Fruit fly (Drosophila melanogaster) whole organism, embryonic: ENCODE data around the gene CG42671.

ENCODE experiments used
- Bdp1 ChIP-seq: fragments of 200-800 bp; sonication (Bioruptor generic); optimal IDR thresholded peaks from 3 replicates; lab custom pipeline; 2016; ENCODE audit warnings: missing biosample characterization, missing genetic modification characterization
- CG10321 ChIP-seq: fragments of 200-800 bp; sonication (Bioruptor generic); IDR thresholded peaks from 2 replicates; pipeline ENCODE4 v1.3.6; 2022; ENCODE audit warnings: missing biosample characterization, missing genetic modification characterization
- CG11695 ChIP-seq: fragments of 200-800 bp; sonication (Bioruptor generic); IDR thresholded peaks from 3 replicates; pipeline ENCODE4 v1.3.6; 2022; ENCODE audit warnings: missing biosample characterization, missing genetic modification characterization
- CG1233 ChIP-seq: fragments of 200-800 bp; sonication (Bioruptor generic); optimal IDR thresholded peaks from 4 replicates; lab custom pipeline; 2018; ENCODE audit warnings: missing biosample characterization, mild to moderate bottlenecking, missing genetic modification characterization
- CG12769 ChIP-seq: fragments of 200-800 bp; sonication (Bioruptor generic); optimal IDR thresholded peaks from 2 replicates; lab custom pipeline; 2019; ENCODE audit warnings: missing biosample characterization, mild to moderate bottlenecking, missing genetic modification characterization, moderate library complexity
- CG13287 ChIP-seq: fragments of 200-800 bp; sonication (Bioruptor generic); IDR thresholded peaks from 2 replicates; pipeline ENCODE4 v1.3.6; 2022; ENCODE audit warnings: missing biosample characterization, missing genetic modification characterization; ENCODE audit not compliant: partially characterized antibody
- CG13296 ChIP-seq: fragments of 200-800 bp; sonication (Bioruptor generic); optimal IDR thresholded peaks from 3 replicates; lab custom pipeline; 2018; ENCODE audit warnings: missing biosample characterization, mild to moderate bottlenecking, missing genetic modification characterization
- CG15011 ChIP-seq: fragments of 200-800 bp; sonication (Bioruptor generic); optimal IDR thresholded peaks from 3 replicates; lab custom pipeline; 2018; ENCODE audit warnings: missing biosample characterization, mild to moderate bottlenecking, missing genetic modification characterization
- CG1603 ChIP-seq: fragments of 200-800 bp; sonication (Bioruptor generic); optimal IDR thresholded peaks from 2 replicates; lab custom pipeline; 2019; ENCODE audit warnings: missing biosample characterization, mild to moderate bottlenecking, missing genetic modification characterization, moderate library complexity
- CG17328 ChIP-seq: fragments of 200-800 bp; sonication (Bioruptor generic); IDR thresholded peaks from 2 replicates; pipeline ENCODE4 v1.3.6; 2022; ENCODE audit warnings: missing biosample characterization, missing genetic modification characterization
- CG17802 ChIP-seq: fragments of 200-800 bp; sonication (Bioruptor generic); optimal IDR thresholded peaks from 2 replicates; lab custom pipeline; 2018; ENCODE audit warnings: missing biosample characterization, mild to moderate bottlenecking, missing genetic modification characterization, moderate library complexity
- CG17912 ChIP-seq: fragments of 200-800 bp; sonication (Bioruptor generic); optimal IDR thresholded peaks from 2 replicates; lab custom pipeline; 2018; ENCODE audit warnings: missing biosample characterization, mild to moderate bottlenecking, missing genetic modification characterization
- CG2712 ChIP-seq: fragments of 200-800 bp; optimal IDR thresholded peaks from 3 replicates; lab custom pipeline; 2019; ENCODE audit warnings: missing biosample characterization, mild to moderate bottlenecking, missing genetic modification characterization, moderate library complexity
- CG34422 ChIP-seq: fragments of 200-800 bp; sonication (Bioruptor generic); IDR thresholded peaks from 3 replicates; pipeline ENCODE4 v1.3.6; 2022; ENCODE audit warnings: missing biosample characterization, missing genetic modification characterization
- CG4360 ChIP-seq: fragments of 200-800 bp; sonication (Bioruptor generic); IDR thresholded peaks from 2 replicates; pipeline ENCODE4 v1.3.6; 2022; ENCODE audit warnings: missing biosample characterization, missing genetic modification characterization
- CG4730 ChIP-seq: fragments of 200-800 bp; sonication (Bioruptor generic); IDR thresholded peaks from 2 replicates; pipeline ENCODE4 v1.3.6; 2022; ENCODE audit warnings: missing biosample characterization, missing genetic modification characterization
- CG4854 ChIP-seq: fragments of 200-800 bp; sonication (Bioruptor generic); optimal IDR thresholded peaks from 2 replicates; lab custom pipeline; 2016; ENCODE audit warnings: missing biosample characterization, missing genetic modification characterization, inconsistent platforms
- CG6175 ChIP-seq: fragments of 200-800 bp; sonication (Bioruptor generic); IDR thresholded peaks from 3 replicates; pipeline ENCODE4 v1.3.6; 2022; ENCODE audit warnings: missing biosample characterization, missing genetic modification characterization
- CG6254 ChIP-seq: fragments of 200-800 bp; sonication (Bioruptor generic); optimal IDR thresholded peaks from 3 replicates; lab custom pipeline; 2017; ENCODE audit warnings: mild to moderate bottlenecking, missing biosample characterization, missing genetic modification reagents, missing genetic modification characterization
- CG6654 ChIP-seq: fragments of 200-800 bp; sonication (Bioruptor generic); optimal IDR thresholded peaks from 2 replicates; lab custom pipeline; 2017; ENCODE audit warnings: missing biosample characterization, mild to moderate bottlenecking, missing genetic modification characterization
- CkIIα-i1 ChIP-seq: fragments of 200-800 bp; sonication (Bioruptor generic); IDR thresholded peaks from 2 replicates; pipeline ENCODE4 v1.3.6; 2022; ENCODE audit warnings: missing biosample characterization, missing genetic modification characterization
- CrebB ChIP-seq: fragments of 200-800 bp; sonication (Bioruptor generic); optimal IDR thresholded peaks from 3 replicates; lab custom pipeline; 2018; ENCODE audit warnings: missing biosample characterization, mild to moderate bottlenecking, missing genetic modification characterization
- Deaf1 ChIP-seq: fragments of 200-800 bp; optimal IDR thresholded peaks from 3 replicates; lab custom pipeline; 2019; ENCODE audit warnings: missing biosample characterization, mild to moderate bottlenecking, missing genetic modification characterization, moderate library complexity
- Dip3 ChIP-seq: fragments of 200-800 bp; sonication (Bioruptor generic); optimal IDR thresholded peaks from 3 replicates; lab custom pipeline; 2016; ENCODE audit warnings: missing biosample characterization, missing genetic modification characterization
- E2f1 ChIP-seq: fragments of 200-800 bp; sonication (Bioruptor generic); IDR thresholded peaks from 2 replicates; pipeline ENCODE4 v1.3.6; 2022; ENCODE audit warnings: missing biosample characterization, missing genetic modification characterization
- Fer1 ChIP-seq: fragments of 200-800 bp; sonication (Bioruptor generic); optimal IDR thresholded peaks from 2 replicates; lab custom pipeline; 2017; ENCODE audit warnings: missing biosample characterization, mild to moderate bottlenecking, missing genetic modification characterization
- H2.0 ChIP-seq: fragments of 200-800 bp; sonication (Bioruptor generic); IDR thresholded peaks from 2 replicates; pipeline ENCODE4 v1.3.6; 2022; ENCODE audit warnings: missing biosample characterization, missing genetic modification characterization
- HLHmδ ChIP-seq: fragments of 200-800 bp; sonication (Bioruptor generic); optimal IDR thresholded peaks from 2 replicates; lab custom pipeline; 2018; ENCODE audit warnings: missing biosample characterization, mild to moderate bottlenecking, missing genetic modification characterization, moderate library complexity
- HmgZ ChIP-seq: fragments of 200-800 bp; sonication (Bioruptor generic); optimal IDR thresholded peaks from 2 replicates; lab custom pipeline; 2018; ENCODE audit warnings: missing biosample characterization, mild to moderate bottlenecking, missing genetic modification characterization
- Hmx ChIP-seq: fragments of 200-800 bp; sonication (Bioruptor generic); optimal IDR thresholded peaks from 2 replicates; lab custom pipeline; 2016; ENCODE audit warnings: missing biosample characterization, missing genetic modification characterization
- Mes4 ChIP-seq: fragments of 200-800 bp; sonication (Bioruptor generic); optimal IDR thresholded peaks from 2 replicates; lab custom pipeline; 2016; ENCODE audit warnings: missing biosample characterization, missing genetic modification characterization
- NFAT ChIP-seq: fragments of 200-800 bp; sonication (Bioruptor generic); IDR thresholded peaks from 2 replicates; pipeline ENCODE4 v1.3.6; 2022; ENCODE audit warnings: missing biosample characterization, missing genetic modification characterization
- PHDP ChIP-seq: fragments of 200-800 bp; sonication (Bioruptor generic); optimal IDR thresholded peaks from 3 replicates; lab custom pipeline; 2018; ENCODE audit warnings: missing biosample characterization, mild to moderate bottlenecking, missing genetic modification characterization, moderate library complexity
- ac ChIP-seq: fragments of 200-800 bp; sonication (Bioruptor generic); optimal IDR thresholded peaks from 3 replicates; lab custom pipeline; 2017; ENCODE audit warnings: missing biosample characterization, mild to moderate bottlenecking, missing genetic modification characterization
- ato ChIP-seq: fragments of 200-800 bp; sonication (Bioruptor generic); IDR thresholded peaks from 2 replicates; pipeline ENCODE4 v1.3.6; 2022; ENCODE audit warnings: missing biosample characterization, missing genetic modification characterization; ENCODE audit not compliant: partially characterized antibody
- bigmax ChIP-seq: fragments of 200-800 bp; sonication (Bioruptor generic); optimal IDR thresholded peaks from 2 replicates; lab custom pipeline; 2018; ENCODE audit warnings: missing biosample characterization, mild to moderate bottlenecking, missing genetic modification characterization
- br ChIP-seq: fragments of >200 bp; optimal IDR thresholded peaks from 2 replicates; lab custom pipeline; 2017
- chinmo ChIP-seq: fragments of 200-800 bp; sonication (Bioruptor generic); IDR thresholded peaks from 4 replicates; pipeline ENCODE4 v1.3.6; 2022; ENCODE audit warnings: missing biosample characterization, missing genetic modification characterization; ENCODE audit not compliant: partially characterized antibody
- dati ChIP-seq: fragments of 200-800 bp; sonication (Bioruptor generic); IDR thresholded peaks from 2 replicates; pipeline ENCODE4 v1.3.6; 2022; ENCODE audit warnings: missing biosample characterization, missing genetic modification characterization
- jigr1 ChIP-seq: fragments of 200-800 bp; sonication (Bioruptor generic); IDR thresholded peaks from 3 replicates; pipeline ENCODE4 v1.3.6; 2022; ENCODE audit warnings: missing biosample characterization, missing genetic modification characterization
- ken ChIP-seq: fragments of 200-800 bp; sonication (Bioruptor generic); IDR thresholded peaks from 3 replicates; pipeline ENCODE4 v1.3.6; 2022; ENCODE audit warnings: missing biosample characterization, missing genetic modification characterization
- maf-S ChIP-seq: fragments of 200-800 bp; sonication (Bioruptor generic); optimal IDR thresholded peaks from 2 replicates; lab custom pipeline; 2016; ENCODE audit warnings: missing biosample characterization, missing genetic modification characterization
- mirr ChIP-seq: fragments of 200-800 bp; sonication (Bioruptor generic); optimal IDR thresholded peaks from 3 replicates; lab custom pipeline; 2018; ENCODE audit warnings: missing biosample characterization, mild to moderate bottlenecking, missing genetic modification characterization
- p53 ChIP-seq: fragments of 200-800 bp; sonication (Bioruptor generic); optimal IDR thresholded peaks from 2 replicates; lab custom pipeline; 2016; ENCODE audit warnings: missing biosample characterization, missing genetic modification characterization
- peb ChIP-seq: fragments of 200-800 bp; sonication (Bioruptor generic); IDR thresholded peaks from 2 replicates; pipeline ENCODE4 v1.3.6; 2022; ENCODE audit warnings: missing biosample characterization, missing genetic modification characterization
- sc ChIP-seq, 3 experiments: fragments of >200 bp in 2 of 3; fragments of 200-800 bp in 1 of 3; sonication (Bioruptor generic) in 1 of 3; optimal IDR thresholded peaks; 2 replicates in 2 of 3; 3 replicates in 1 of 3; lab custom pipeline; 2017; ENCODE audit warnings: mild to moderate bottlenecking in 1 of 3, missing biosample characterization in 1 of 3, missing genetic modification characterization in 1 of 3, missing genetic modification reagents in 1 of 3
- sens-2 ChIP-seq: fragments of 200-800 bp; sonication (Bioruptor generic); IDR thresholded peaks from 2 replicates; pipeline ENCODE4 v1.3.6; 2022; ENCODE audit warnings: missing biosample characterization, missing genetic modification characterization
- stwl ChIP-seq: fragments of 200-800 bp; sonication (Bioruptor generic); optimal IDR thresholded peaks from 3 replicates; lab custom pipeline; 2018; ENCODE audit warnings: missing biosample characterization, mild to moderate bottlenecking, missing genetic modification characterization, moderate library complexity
- z ChIP-seq: fragments of 200-800 bp; sonication (Bioruptor generic); IDR thresholded peaks from 3 replicates; pipeline ENCODE4 v1.3.6; 2022; ENCODE audit warnings: missing biosample characterization, missing genetic modification characterization

CG42671 gene

dm6 chr3L:11251721-11252423 lies 37.6 kb downstream of the CG42671 start, which contains the start of gene scyl (continued):
- TF ChIP-seq stwl (tag; lab: Kevin White, UChicago) (peak; percentile 27), Hmx (GFP tag; lab: Kevin White, UChicago) (no peak), CG6175 (GFP tag; lab: Robert Waterston, UW) (peak; percentile 84; the same call in 2 of the 3 replicates), HmgZ (tag; lab: Kevin White, UChicago) (peak; percentile 69), CG15011 (GFP tag; lab: Kevin White, UChicago) (no peak), CG11695 (peak; percentile 71; the same call in 1 of the 3 replicates), z (GFP tag; lab: Robert Waterston, UW) (peak; percentile 97), maf-S (GFP tag; lab: Kevin White, UChicago) (no peak), ac (GFP tag; lab: Kevin White, UChicago) (peak; percentile 68), Fer1 (GFP tag; lab: Kevin White, UChicago) (peak; percentile 69), sc (optimal IDR thresholded peaks at IDR 0.05; lab: Kevin White, UChicago) (no peak), sc (GFP tag; optimal IDR thresholded peaks at IDR 0.05; lab: Kevin White, UChicago) (no peak), sens-2 (no peak; the same call in 1 of the 2 replicates), NFAT (GFP tag; lab: Robert Waterston, UW) (peak; percentile 80), bigmax (peak; percentile 32), ato (peak; percentile 72), p53 (peak; percentile 59), chinmo (peak; percentile 96; the same call in 3 of the 4 replicates), CG1233 (GFP tag; lab: Kevin White, UChicago) (peak; percentile 56), CG4730 (GFP tag; lab: Robert Waterston, UW) (0 out of 2 replicates have a peak, but pooled peaks have one; percentile 15), CG34422 (GFP tag; lab: Robert Waterston, UW) (peak; percentile 92; the same call in 2 of the 3 replicates), CG4360 (GFP tag; lab: Robert Waterston, UW) (peak; percentile 97), br (lab: Kevin White, UChicago) (no peak), E2f1 (GFP tag; lab: Robert Waterston, UW) (peak; percentile 33; the same call in 1 of the 2 replicates), CG13296 (peak; percentile 59), PHDP (tag; lab: Kevin White, UChicago) (peak; percentile 61), mirr (GFP tag; lab: Kevin White, UChicago) (peak; percentile 57), CG17912 (GFP tag; lab: Kevin White, UChicago) (peak; percentile 77), CG4854 (GFP tag; lab: Kevin White, UChicago) (peak; percentile 60), CG10321 (GFP tag; lab: Robert Waterston, UW) (peak; percentile 66; the same call in 1 of the 2 replicates), CG17328 (GFP tag; lab: Robert Waterston, UW) (peak; percentile 75), HLHmδ (GFP tag; lab: Kevin White, UChicago) (peak; percentile 75), peb (GFP tag; lab: Robert Waterston, UW) (peak; percentile 37; the same call in 1 of the 2 replicates), CG1603 (peak; percentile 52), CG6254 (GFP tag; lab: Kevin White, UChicago) (no peak), Mes4 (GFP tag; lab: Kevin White, UChicago) (peak; percentile 22), CG2712 (peak; percentile 69), jigr1 (GFP tag; lab: Robert Waterston, UW) (no peak), Deaf1 (tag; lab: Kevin White, UChicago) (peak; percentile 76), Bdp1 (GFP tag; lab: Kevin White, UChicago) (peak; percentile 49), CG12769 (tag; lab: Kevin White, UChicago) (peak; percentile 81), dati (peak; percentile 14; the same call in 1 of the 2 replicates), CkIIα-i1 (GFP tag; lab: Robert Waterston, UW) (no peak), Dip3 (GFP tag; lab: Kevin White, UChicago) (peak; percentile 15), CG6654 (GFP tag; lab: Kevin White, UChicago) (no peak), H2.0 (GFP tag; lab: Robert Waterston, UW) (no peak), CrebB (tag; lab: Kevin White, UChicago) (peak; percentile 63), CG13287 (GFP tag; lab: Robert Waterston, UW) (peak; percentile 68; the same call in 1 of the 2 replicates), ken (GFP tag; lab: Robert Waterston, UW) (peak; percentile 66; the same call in 2 of the 3 replicates), CG17802 (tag; lab: Kevin White, UChicago) (no peak)
